Worm (Caenorhabditis elegans): ENCODE measurements around the gene nhr-249.

ce11 chrIV:7010835-7011234 lies 38.5 kb upstream of the nhr-249 start, which contains the start of gene C25A8.1:
- TF ChIP-seq lin-39 (tag; optimal IDR thresholded peaks at IDR 0.05) (no peak), skn-1 (tag; optimal IDR thresholded peaks at IDR 0.05) (no peak), Y116A8C.19 (tag; optimal IDR thresholded peaks at IDR 0.05; ENCODE audit: borderline replicate concordance) (no peak), pqm-1 (tag; optimal IDR thresholded peaks at IDR 0.05) (no peak), elt-3 (tag; optimal IDR thresholded peaks at IDR 0.05) (no peak), jun-1 (tag; optimal IDR thresholded peaks at IDR 0.05) (no peak), sup-37 (GFP tag; optimal IDR thresholded peaks at IDR 0.05) (no peak)

All from whole organism, L1 larva.